Worm (Caenorhabditis elegans): ENCODE data around the gene clec-139.
A peak's percentile ranks its signal among the peaks of the same experiment; 100 is the strongest.

The clec-139 gene

DNA sequence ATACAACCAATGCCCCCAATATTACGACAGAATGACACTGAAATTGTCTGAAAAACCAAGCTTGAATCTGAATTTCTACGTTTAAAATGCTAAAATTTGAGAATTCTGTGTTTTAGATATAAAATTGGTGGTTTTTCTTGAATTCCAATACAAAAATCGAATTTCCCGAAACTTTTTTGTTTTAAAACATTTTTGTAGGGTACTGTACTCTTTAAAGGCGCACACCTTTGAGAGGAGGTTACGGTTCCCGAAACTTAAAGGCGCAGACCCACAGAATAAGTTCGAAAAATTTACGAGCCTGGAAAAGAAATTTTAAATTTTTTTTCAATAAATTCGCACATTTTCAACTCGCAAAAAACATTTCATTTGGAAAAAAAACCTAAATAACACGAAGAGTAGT, 16.9 kb downstream of the clec-139 start (continued):
- no peak for TF ChIP-seq die-1 (tag; optimal IDR thresholded peaks at IDR 0.05)
- TF ChIP-seq tlf-1 (GFP tag; optimal IDR thresholded peaks at IDR 0.05) = no peak
- TF ChIP-seq F22D6.2 (tag; optimal IDR thresholded peaks at IDR 0.05) = no peak
- no peak for TF ChIP-seq nhr-179 (tag; optimal IDR thresholded peaks at IDR 0.05)
- TF ChIP-seq madf-10 (tag; optimal IDR thresholded peaks at IDR 0.05) = no peak
- peak; percentile 42; the same call in 1 of the 2 replicates for TF ChIP-seq hsf-1 (GFP tag; IDR thresholded peaks at IDR 0.05)
- no peak for TF ChIP-seq F23B12.7 (tag; optimal IDR thresholded peaks at IDR 0.05; ENCODE audit: insufficient read depth)
- TF ChIP-seq B0019.2 (GFP tag; conservative IDR thresholded peaks at IDR 0.05) = peak; percentile 67
- no peak for TF ChIP-seq lin-35 (GFP tag; optimal IDR thresholded peaks at IDR 0.05)
- TF ChIP-seq xnd-1 (tag; optimal IDR thresholded peaks at IDR 0.05) = peak; percentile 94
- no peak for TF ChIP-seq zfh-2 (GFP tag; conservative IDR thresholded peaks at IDR 0.05)
- peak; percentile 74 for TF ChIP-seq athp-1 (tag; optimal IDR thresholded peaks at IDR 0.05)
- TF ChIP-seq gei-17 (GFP tag; optimal IDR thresholded peaks at IDR 0.05) = no peak
- TF ChIP-seq rpc-1 (optimal IDR thresholded peaks at IDR 0.05) = no peak
- no peak for TF ChIP-seq rpc-1 (tag; optimal IDR thresholded peaks at IDR 0.05)
- no peak for TF ChIP-seq C17E4.6 (GFP tag; IDR thresholded peaks at IDR 0.05)
- no peak for TF ChIP-seq cebp-2 (GFP tag; IDR thresholded peaks at IDR 0.05)
- TF ChIP-seq efl-1 (GFP tag; optimal IDR thresholded peaks at IDR 0.05) = peak; percentile 42
- TF ChIP-seq snpc-1.1 (tag; optimal IDR thresholded peaks at IDR 0.05; ENCODE audit: insufficient read depth) = no peak
- no peak for TF ChIP-seq hrde-1 (tag; optimal IDR thresholded peaks at IDR 0.05; ENCODE audit: borderline replicate concordance)
- no peak for TF ChIP-seq attf-5 (GFP tag; optimal IDR thresholded peaks at IDR 0.05)

DNA sequence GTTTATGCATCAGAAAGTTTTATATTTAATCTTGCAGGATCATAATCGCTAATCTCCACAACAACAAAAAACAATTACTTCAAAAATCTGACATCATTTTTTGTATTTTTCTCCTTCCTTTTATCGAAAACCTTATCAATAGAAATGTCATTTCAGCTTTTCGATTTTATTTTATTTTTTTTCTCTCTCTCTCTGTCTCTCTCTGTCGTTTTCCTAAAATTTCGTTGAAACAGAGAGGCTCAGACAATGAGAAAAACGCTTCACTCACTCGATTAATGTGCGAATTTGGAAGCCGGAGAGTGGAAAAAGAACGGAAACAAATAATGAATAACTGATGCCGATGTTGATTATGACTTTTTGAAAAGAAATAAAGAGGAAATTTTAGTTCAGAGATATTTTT, 17.4 kb downstream of the clec-139 start:
- TF ChIP-seq atf-7 (tag; optimal IDR thresholded peaks at IDR 0.05) (no peak), unc-62 (GFP tag; optimal IDR thresholded peaks at IDR 0.05) (peak; percentile 57), nhr-80 (tag; optimal IDR thresholded peaks at IDR 0.05) (peak; percentile 69), zim-3 (tag; optimal IDR thresholded peaks at IDR 0.05) (no peak), let-607 (tag; optimal IDR thresholded peaks at IDR 0.05) (peak in 1 of 2 experiments; percentile 21)

DNA sequence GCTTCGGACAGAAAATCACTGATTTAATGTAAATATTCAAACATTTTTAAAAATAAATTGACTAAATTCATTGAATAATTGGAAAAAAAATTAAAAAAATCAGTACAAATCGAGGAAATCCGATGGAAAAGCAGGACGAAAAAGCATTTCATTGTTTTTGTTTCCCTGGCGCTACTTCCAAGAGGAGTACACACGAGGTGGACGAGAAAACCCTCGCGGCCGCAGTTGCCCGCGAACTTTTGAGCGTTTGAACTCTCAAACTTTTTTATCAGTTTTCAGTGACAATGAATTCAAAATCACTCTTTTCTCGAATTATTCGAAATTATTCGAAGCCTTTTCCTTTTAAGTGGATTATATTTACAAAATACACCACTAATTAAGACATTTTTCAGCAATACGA, 18.5 kb downstream of the clec-139 start, which contains the start of gene F35D11.4:
Gene F35D11.4 (plus strand): TSS at position 393 of the 400 bp plus-strand sequence.
- TF ChIP-seq somi-1 (GFP tag; optimal IDR thresholded peaks at IDR 0.05) = no peak
- TF ChIP-seq madf-8 (GFP tag; conservative IDR thresholded peaks at IDR 0.05) = peak; percentile 78
- no peak for TF ChIP-seq ztf-25 (GFP tag; IDR thresholded peaks at IDR 0.05)
- peak; percentile 68 for TF ChIP-seq F33H1.4 (GFP tag; IDR thresholded peaks at IDR 0.05)
- peak; percentile 86 for TF ChIP-seq unc-130 (GFP tag; optimal IDR thresholded peaks at IDR 0.05)
- TF ChIP-seq madf-6 (GFP tag; IDR thresholded peaks at IDR 0.05) = peak; percentile 93
- TF ChIP-seq attf-5 (GFP tag; optimal IDR thresholded peaks at IDR 0.05) = peak; percentile 48
- 0 out of 2 replicates have a peak, but pooled peaks have one; percentile 12 for TF ChIP-seq ekl-4 (GFP tag; IDR thresholded peaks at IDR 0.05)
- no peak for TF ChIP-seq Y56A3A.18 (GFP tag; IDR thresholded peaks at IDR 0.05)
- no peak for TF ChIP-seq sdz-38 (tag; optimal IDR thresholded peaks at IDR 0.05)
- TF ChIP-seq lin-54 (GFP tag; optimal IDR thresholded peaks at IDR 0.05) = peak; percentile 88
- peak; percentile 72 for TF ChIP-seq D2030.7 (GFP tag; IDR thresholded peaks at IDR 0.05)
- TF ChIP-seq Y67H2A.10 (GFP tag; conservative IDR thresholded peaks at IDR 0.05) = 0 out of 2 replicates have a peak, but pooled peaks have one; percentile 21
- TF ChIP-seq egrh-3 (GFP tag; IDR thresholded peaks at IDR 0.05) = peak; percentile 46; the same call in 1 of the 2 replicates
- 0 out of 2 replicates have a peak, but pooled peaks have one; percentile 22 for TF ChIP-seq Y53G8AR.9 (GFP tag; conservative IDR thresholded peaks at IDR 0.05)
- 0 out of 2 replicates have a peak, but pooled peaks have one; percentile 49 for TF ChIP-seq pbrm-1 (GFP tag; IDR thresholded peaks at IDR 0.05)
- peak; percentile 5 for TF ChIP-seq F22D6.2 (tag; optimal IDR thresholded peaks at IDR 0.05)
- no peak for TF ChIP-seq ccch-3 (GFP tag; optimal IDR thresholded peaks at IDR 0.05)
- peak; percentile 40; the same call in 1 of the 2 replicates for TF ChIP-seq rcor-1 (GFP tag; IDR thresholded peaks at IDR 0.05)
- TF ChIP-seq snpc-1.3 (tag; optimal IDR thresholded peaks at IDR 0.05; ENCODE audit: insufficient read depth) = peak; percentile 2
- peak; percentile 39; the same call in 1 of the 2 replicates for TF ChIP-seq ceh-100 (GFP tag; IDR thresholded peaks at IDR 0.05)
- peak; percentile 75 for TF ChIP-seq mcd-1 (GFP tag; IDR thresholded peaks at IDR 0.05)
- TF ChIP-seq F57A8.1 (GFP tag; optimal IDR thresholded peaks at IDR 0.05) = no peak

All from whole organism, young adult.